Fruit fly (Drosophila melanogaster): ENCODE data around the gene CG11327.

DNA sequence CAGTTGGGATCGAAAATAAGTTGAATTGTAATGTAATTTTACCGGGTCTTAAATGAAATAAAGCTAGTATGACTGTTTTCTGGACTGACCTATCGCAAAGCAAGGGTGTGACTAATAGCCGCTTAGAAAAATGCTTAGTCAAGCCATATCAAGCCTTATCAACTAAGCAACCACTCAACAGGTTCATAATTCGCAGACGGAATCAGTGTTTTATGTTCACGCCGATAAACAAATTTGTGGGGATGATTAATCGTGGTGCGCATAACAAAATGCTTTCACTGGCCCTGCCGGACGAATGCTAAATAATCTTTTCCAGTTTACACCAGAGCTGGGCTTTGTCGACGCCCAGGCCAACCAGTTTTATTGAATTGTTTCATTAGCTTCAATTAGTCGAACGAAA is 3.6 kb downstream of the CG11327 start:
- no peak for TF ChIP-seq CG1620 (GFP tag; optimal IDR thresholded peaks at IDR 0.05)
- no peak for TF ChIP-seq bab1 (GFP tag; optimal IDR thresholded peaks at IDR 0.05)
- no peak for TF ChIP-seq CG12768 (GFP tag; optimal IDR thresholded peaks at IDR 0.05)
- no peak for TF ChIP-seq Mnt (GFP tag; optimal IDR thresholded peaks at IDR 0.05)
- TF ChIP-seq CG33017 (tag; optimal IDR thresholded peaks at IDR 0.05): no peak
- TF ChIP-seq Clk (GFP tag; optimal IDR thresholded peaks at IDR 0.05): no peak
- TF ChIP-seq Crg-1 (GFP tag; optimal IDR thresholded peaks at IDR 0.05): no peak
